Worm (Caenorhabditis elegans): ENCODE results near the gene T24C4.2.

T24C4.2 gene

ce11 chrIII:845485-845884 lies 24.3 kb downstream of the T24C4.2 start, which contains the start of gene K02F3.2:
Gene K02F3.2, plus strand, starts transcription at chrIII:845841.
- peak; percentile 53 for TF ChIP-seq nhr-48 (tag; optimal IDR thresholded peaks at IDR 0.05)
- TF ChIP-seq ZK546.5 (tag; optimal IDR thresholded peaks at IDR 0.05), result no peak
- TF ChIP-seq ceh-82 (tag; optimal IDR thresholded peaks at IDR 0.05), result no peak
- peak; percentile 58 for TF ChIP-seq T20F7.1 (GFP tag; optimal IDR thresholded peaks at IDR 0.05)
- no peak for TF ChIP-seq nhr-237 (tag; optimal IDR thresholded peaks at IDR 0.05)
- peak; percentile 56 for TF ChIP-seq mep-1 (tag; optimal IDR thresholded peaks at IDR 0.05)
- TF ChIP-seq mdl-1 (tag; optimal IDR thresholded peaks at IDR 0.05), result peak in 1 of 2 experiments; percentile 89
- no peak for TF ChIP-seq ces-1 (GFP tag; optimal IDR thresholded peaks at IDR 0.05)
- no peak for TF ChIP-seq zag-1 (tag; optimal IDR thresholded peaks at IDR 0.05)
- TF ChIP-seq daf-16 (GFP tag; optimal IDR thresholded peaks at IDR 0.05), result no peak
- peak; percentile 86 for TF ChIP-seq daf-16 (tag; optimal IDR thresholded peaks at IDR 0.05)
- TF ChIP-seq lir-3 (tag; optimal IDR thresholded peaks at IDR 0.05), result no peak
- peak; percentile 84 for TF ChIP-seq nhr-77 (tag; optimal IDR thresholded peaks at IDR 0.05)
- no peak for TF ChIP-seq daf-19 (GFP tag; conservative IDR thresholded peaks at IDR 0.05)
- no peak for TF ChIP-seq fos-1 (tag; optimal IDR thresholded peaks at IDR 0.05)
- TF ChIP-seq pqm-1 (tag; optimal IDR thresholded peaks at IDR 0.05), result peak; percentile 1
- no peak for TF ChIP-seq lin-39 (tag; optimal IDR thresholded peaks at IDR 0.05)
- peak; percentile 17 for TF ChIP-seq duxl-1 (tag; optimal IDR thresholded peaks at IDR 0.05; ENCODE audit: poor library complexity)
- no peak for TF ChIP-seq zfp-3 (GFP tag; conservative IDR thresholded peaks at IDR 0.05)
- TF ChIP-seq R02D3.7 (tag; optimal IDR thresholded peaks at IDR 0.05), result no peak
- TF ChIP-seq daf-8 (GFP tag; IDR thresholded peaks at IDR 0.05), result no peak
- TF ChIP-seq snpc-4 (tag; optimal IDR thresholded peaks at IDR 0.05), result no peak
- no peak for TF ChIP-seq gei-8 (GFP tag; optimal IDR thresholded peaks at IDR 0.05)
- no peak for TF ChIP-seq ceh-32 (tag; optimal IDR thresholded peaks at IDR 0.05; ENCODE audit: poor library complexity)
- peak; percentile 91 for TF ChIP-seq nhr-28 (tag; optimal IDR thresholded peaks at IDR 0.05)
- peak; percentile 42 for TF ChIP-seq nhr-102 (tag; optimal IDR thresholded peaks at IDR 0.05)
- no peak for TF ChIP-seq snpc-1.2 (GFP tag; IDR thresholded peaks at IDR 0.05)
- no peak for TF ChIP-seq Y105C5A.15 (GFP tag; IDR thresholded peaks at IDR 0.05)
- no peak for TF ChIP-seq F49E8.2 (tag; optimal IDR thresholded peaks at IDR 0.05; ENCODE audit: borderline replicate concordance)
- TF ChIP-seq nhr-11 (tag; optimal IDR thresholded peaks at IDR 0.05), result peak; percentile 37
- TF ChIP-seq lin-1 (GFP tag; IDR thresholded peaks at IDR 0.05), result no peak
- TF ChIP-seq lsy-2 (tag; optimal IDR thresholded peaks at IDR 0.05), result peak; percentile 24 to 77
- TF ChIP-seq aha-1 (tag), result peak; percentile 84
- peak; percentile 25 for TF ChIP-seq rbr-2 (tag; optimal IDR thresholded peaks at IDR 0.05)
- no peak for TF ChIP-seq ceh-20 (GFP tag; IDR thresholded peaks at IDR 0.05)
- TF ChIP-seq ZK337.2 (GFP tag; IDR thresholded peaks at IDR 0.05), result no peak
- TF ChIP-seq lin-13 (GFP tag; optimal IDR thresholded peaks at IDR 0.05), result no peak
- no peak for TF ChIP-seq lin-15B (tag; optimal IDR thresholded peaks at IDR 0.05)
- peak; percentile 86 for TF ChIP-seq dpl-1 (GFP tag; optimal IDR thresholded peaks at IDR 0.05)
- TF ChIP-seq nhr-76 (tag; optimal IDR thresholded peaks at IDR 0.05), result no peak
- no peak for TF ChIP-seq zfp-2 (tag; optimal IDR thresholded peaks at IDR 0.05)
- no peak for TF ChIP-seq jun-1 (tag; optimal IDR thresholded peaks at IDR 0.05)
- peak; percentile 95 for TF ChIP-seq lin-38 (GFP tag; IDR thresholded peaks at IDR 0.05)
- peak; percentile 82 for TF ChIP-seq dve-1 (tag; optimal IDR thresholded peaks at IDR 0.05; ENCODE audit: insufficient read depth)
- peak; percentile 82 for TF ChIP-seq hlh-11 (tag; optimal IDR thresholded peaks at IDR 0.05)
- TF ChIP-seq attf-4 (tag; optimal IDR thresholded peaks at IDR 0.05), result no peak
- peak; percentile 72 for TF ChIP-seq dmd-6 (GFP tag; IDR thresholded peaks at IDR 0.05)
- TF ChIP-seq mes-2 (tag; optimal IDR thresholded peaks at IDR 0.05; ENCODE audit: poor library complexity, severe bottlenecking), result peak; percentile 13
- TF ChIP-seq fkh-10 (GFP tag; optimal IDR thresholded peaks at IDR 0.05), result no peak
- TF ChIP-seq hlh-30 (tag; optimal IDR thresholded peaks at IDR 0.05; ENCODE audit: insufficient read depth), result peak; percentile 91
- TF ChIP-seq ztf-7 (tag; optimal IDR thresholded peaks at IDR 0.05), result peak; percentile 29
- TF ChIP-seq php-3 (GFP tag; IDR thresholded peaks at IDR 0.05), result no peak
- no peak for TF ChIP-seq cey-2 (tag; optimal IDR thresholded peaks at IDR 0.05; ENCODE audit: borderline replicate concordance, insufficient read depth)
